Worm (Caenorhabditis elegans): ENCODE results near the gene ceh-7.

DNA sequence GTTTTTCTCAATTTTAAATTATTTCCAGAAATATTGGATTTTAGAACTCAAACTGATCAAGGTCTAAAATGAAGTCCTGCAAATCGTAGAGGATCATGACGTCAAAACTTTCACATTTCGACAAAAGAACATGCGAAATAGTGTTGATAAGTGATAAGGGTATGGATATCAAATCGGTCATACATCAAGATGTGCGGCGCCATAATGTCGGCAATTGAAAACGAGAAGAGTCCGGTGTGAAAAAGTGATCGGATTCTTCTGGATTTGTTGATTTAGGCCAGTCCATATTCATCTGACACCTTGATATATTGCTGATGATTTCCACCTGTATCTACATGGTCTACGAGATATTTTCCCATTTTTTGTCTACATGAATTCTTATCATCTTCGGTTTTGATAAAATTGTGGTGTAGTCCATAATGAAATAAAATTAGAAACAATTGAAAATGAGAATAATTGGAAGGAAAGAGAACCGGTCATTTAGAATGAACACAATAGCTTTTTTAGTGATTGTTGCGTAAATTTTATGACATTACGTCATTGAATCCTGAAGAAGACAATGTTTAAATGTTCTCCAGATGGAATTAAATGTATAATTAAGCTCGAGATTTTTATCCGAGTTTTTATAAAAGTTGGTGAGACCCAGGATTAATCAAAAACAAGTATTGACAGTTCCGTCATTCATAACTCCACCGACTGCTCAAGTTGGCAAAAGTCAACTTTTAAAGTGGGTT, 27.5 kb upstream of the ceh-7 start:
- no peak for TF ChIP-seq W03F9.2 (tag; optimal IDR thresholded peaks at IDR 0.05)
- TF ChIP-seq dao-5 (tag; optimal IDR thresholded peaks at IDR 0.05), result no peak

Data from whole organism, L4/young adult.